1 fruit fly cellular context compared by ENCODE assay signal in genomic region chr3L:6447203-6447602, dm6.
TF ChIP-seq lines count a peak whose summit lies in the region.

No protein-coding gene starts in this region.

TF ChIP-seq in whole organism, prepupa, 60 proteins besides CTCF, POLR2A, EP300 and RAD21 (continued from another document):
- no peak for TF ChIP-seq Eip93F (GFP tag; optimal IDR thresholded peaks at IDR 0.05; lab: Kevin White, UChicago)
- TF ChIP-seq Smox (GFP tag; optimal IDR thresholded peaks at IDR 0.05; lab: Kevin White, UChicago), result no peak
- TF ChIP-seq CG7368 (GFP tag; optimal IDR thresholded peaks at IDR 0.05; lab: Kevin White, UChicago), result no peak
- no peak for TF ChIP-seq CG6854 (GFP tag; optimal IDR thresholded peaks at IDR 0.05; lab: Kevin White, UChicago)
- no peak for TF ChIP-seq CG11902 (GFP tag; optimal IDR thresholded peaks at IDR 0.05; lab: Kevin White, UChicago)
- TF ChIP-seq Ets96B (tag; optimal IDR thresholded peaks at IDR 0.05; lab: Kevin White, UChicago), result no peak
- TF ChIP-seq CG10669 (GFP tag; optimal IDR thresholded peaks at IDR 0.05; lab: Kevin White, UChicago), result no peak
- no peak for TF ChIP-seq vri (GFP tag; optimal IDR thresholded peaks at IDR 0.05; lab: Kevin White, UChicago)
- peak; percentile 14 for TF ChIP-seq CG6276 (GFP tag; optimal IDR thresholded peaks at IDR 0.05; lab: Kevin White, UChicago)
- TF ChIP-seq CG31627 (GFP tag; optimal IDR thresholded peaks at IDR 0.05; lab: Kevin White, UChicago), result no peak
- TF ChIP-seq Met (GFP tag; optimal IDR thresholded peaks at IDR 0.05; lab: Kevin White, UChicago), result no peak
- no peak for TF ChIP-seq pdm3 (GFP tag; optimal IDR thresholded peaks at IDR 0.05; lab: Kevin White, UChicago)
- peak; percentile 68; the same call in 1 of the 2 replicates for TF ChIP-seq CG15336 (GFP tag; IDR thresholded peaks at IDR 0.05; lab: Robert Waterston, UW)
- no peak for TF ChIP-seq CG11762 (GFP tag; optimal IDR thresholded peaks at IDR 0.05; lab: Kevin White, UChicago; ENCODE audit: insufficient read depth)
